Worm (Caenorhabditis elegans) whole organism, young adult: ENCODE results near the gene E02C12.10.

ENCODE experiments used
- B0336.3 ChIP-seq: fragments of 200-800 bp; sonication (Bioruptor generic); IDR thresholded peaks from 2 replicates; pipeline ENCODE4 v1.3.6; 2022; ENCODE audit warnings: missing genetic modification characterization, missing compliant biosample characterization
- F22D6.2 ChIP-seq: sonication (generic microtip); optimal IDR thresholded peaks from 2 replicates; lab custom pipeline; 2016; ENCODE audit warnings: mild to moderate bottlenecking, missing genetic modification characterization, missing compliant biosample characterization
- F33H1.4 ChIP-seq: fragments of 200-800 bp; sonication (Bioruptor generic); IDR thresholded peaks from 2 replicates; pipeline ENCODE4 v1.3.6; 2022; ENCODE audit warnings: missing genetic modification reagents, missing genetic modification characterization, missing compliant biosample characterization
- F49E8.2 ChIP-seq: sonication (generic microtip); optimal IDR thresholded peaks from 3 replicates; lab custom pipeline; 2017; ENCODE audit warnings: missing genetic modification characterization, mild to moderate bottlenecking, missing compliant biosample characterization, antibody characterized with exemption, moderate library complexity; ENCODE audit not compliant: insufficient read depth
- F52B5.7 ChIP-seq: sonication (generic microtip); optimal IDR thresholded peaks from 2 replicates; lab custom pipeline; 2016; ENCODE audit warnings: mild to moderate bottlenecking, missing genetic modification characterization, missing compliant biosample characterization
- F55B11.4 ChIP-seq: sonication (generic microtip); optimal IDR thresholded peaks from 2 replicates; lab custom pipeline; 2016; ENCODE audit warnings: missing compliant biosample characterization, missing genetic modification characterization, borderline replicate concordance; ENCODE audit not compliant: insufficient read depth
- T26A5.8 ChIP-seq: sonication (generic microtip); optimal IDR thresholded peaks from 2 replicates; lab custom pipeline; 2016; ENCODE audit warnings: missing genetic modification characterization, missing compliant biosample characterization
- Y79H2A.3 ChIP-seq: fragments of 200-800 bp; sonication (Bioruptor generic); conservative IDR thresholded peaks from 2 replicates; pipeline ENCODE4 v1.3.6; 2022; ENCODE audit warnings: missing genetic modification reagents, missing genetic modification characterization, missing compliant biosample characterization
- ZK185.1 ChIP-seq: sonication (generic microtip); optimal IDR thresholded peaks from 2 replicates; lab custom pipeline; 2016; ENCODE audit warnings: mild to moderate bottlenecking, missing genetic modification characterization, missing compliant biosample characterization; ENCODE audit not compliant: poor library complexity, severe bottlenecking
- aptf-2 ChIP-seq: fragments of 200-800 bp; sonication (Bioruptor generic); conservative IDR thresholded peaks from 2 replicates; pipeline ENCODE4 v1.3.6; 2022; ENCODE audit warnings: missing genetic modification reagents, missing genetic modification characterization, missing compliant biosample characterization
- attf-3 ChIP-seq: fragments of 200-800 bp; sonication (Bioruptor generic); conservative IDR thresholded peaks from 2 replicates; pipeline ENCODE4 v1.3.6; 2022; ENCODE audit warnings: missing genetic modification reagents, missing genetic modification characterization, missing compliant biosample characterization
- attf-5 ChIP-seq: fragments of 200-800 bp; sonication (Bioruptor generic); optimal IDR thresholded peaks from 2 replicates; lab custom pipeline; 2018; ENCODE audit warnings: mild to moderate bottlenecking, missing genetic modification characterization, missing compliant biosample characterization
- cebp-1 ChIP-seq, 2 experiments: fragments of 200-800 bp in 1 of 2; sonication (Bioruptor generic) in 1 of 2; sonication (generic microtip) in 1 of 2; IDR thresholded peaks in 1 of 2; optimal IDR thresholded peaks in 1 of 2; 2 replicates each; pipeline versions ENCODE4 v1.3.6 to Lab custom; 2017 to 2022; ENCODE audit warnings: missing compliant biosample characterization in 2 of 2, missing genetic modification characterization in 2 of 2, mild to moderate bottlenecking in 1 of 2, missing genetic modification reagents in 1 of 2, moderate library complexity in 1 of 2
- cebp-2 ChIP-seq: fragments of 200-800 bp; sonication (Bioruptor generic); IDR thresholded peaks from 2 replicates; pipeline ENCODE4 v1.3.6; 2022; ENCODE audit warnings: missing genetic modification characterization, missing compliant biosample characterization
- ceh-100 ChIP-seq: fragments of 200-800 bp; sonication (Bioruptor generic); IDR thresholded peaks from 2 replicates; pipeline ENCODE4 v1.3.6; 2022; ENCODE audit warnings: missing genetic modification reagents, missing genetic modification characterization, missing compliant biosample characterization
- ceh-79 ChIP-seq: sonication (generic microtip); optimal IDR thresholded peaks from 2 replicates; lab custom pipeline; 2017; ENCODE audit warnings: mild to moderate bottlenecking, missing genetic modification characterization, missing compliant biosample characterization
- egl-18 ChIP-seq: fragments of 200-800 bp; sonication (Bioruptor generic); IDR thresholded peaks from 2 replicates; pipeline ENCODE4 v1.3.6; 2022; ENCODE audit warnings: missing genetic modification reagents, missing genetic modification characterization, missing compliant biosample characterization
- ets-4 ChIP-seq: fragments of 200-800 bp; sonication (Bioruptor generic); optimal IDR thresholded peaks from 2 replicates; lab custom pipeline; 2018; ENCODE audit warnings: mild to moderate bottlenecking, missing genetic modification characterization, missing compliant biosample characterization
- fkh-3 ChIP-seq: sonication (generic microtip); optimal IDR thresholded peaks from 2 replicates; lab custom pipeline; 2016; ENCODE audit warnings: mild to moderate bottlenecking, missing genetic modification characterization, missing compliant biosample characterization
- gei-17 ChIP-seq: fragments of 200-800 bp; sonication (Bioruptor generic); optimal IDR thresholded peaks from 2 replicates; lab custom pipeline; 2018; ENCODE audit warnings: mild to moderate bottlenecking, missing genetic modification characterization, missing compliant biosample characterization
- hlh-12 ChIP-seq: sonication (generic microtip); optimal IDR thresholded peaks from 2 replicates; lab custom pipeline; 2016; ENCODE audit warnings: missing genetic modification characterization, missing compliant biosample characterization
- hlh-26 ChIP-seq: fragments of 200-800 bp; sonication (Bioruptor generic); conservative IDR thresholded peaks from 2 replicates; pipeline ENCODE4 v1.3.6; 2022; ENCODE audit warnings: missing genetic modification reagents, missing genetic modification characterization, missing compliant biosample characterization
- hmg-1.2 ChIP-seq: fragments of 200-800 bp; sonication (Bioruptor generic); IDR thresholded peaks from 2 replicates; pipeline ENCODE4 v1.3.6; 2022; ENCODE audit warnings: missing genetic modification reagents, missing genetic modification characterization, missing compliant biosample characterization
- hrde-1 ChIP-seq: sonication (generic microtip); optimal IDR thresholded peaks from 2 replicates; lab custom pipeline; 2016; ENCODE audit warnings: missing genetic modification characterization, mild to moderate bottlenecking, missing compliant biosample characterization, moderate library complexity, missing genotype, missing genetic modification reagents, borderline replicate concordance
- hsf-1 ChIP-seq: fragments of 200-800 bp; sonication (Bioruptor generic); IDR thresholded peaks from 2 replicates; pipeline ENCODE4 v1.3.6; 2022; ENCODE audit warnings: missing genetic modification reagents, missing genetic modification characterization, missing compliant biosample characterization
- let-526 ChIP-seq: fragments of 200-800 bp; sonication (Bioruptor generic); IDR thresholded peaks from 2 replicates; pipeline ENCODE4 v1.3.6; 2022; ENCODE audit warnings: missing genetic modification reagents, missing genetic modification characterization, missing compliant biosample characterization
- let-607 ChIP-seq, 2 experiments: fragments of 200-800 bp in 1 of 2; sonication (Bioruptor generic) in 1 of 2; sonication (generic microtip) in 1 of 2; optimal IDR thresholded peaks; 2 replicates each; lab custom pipeline; 2016 to 2018; ENCODE audit warnings: mild to moderate bottlenecking in 2 of 2, missing compliant biosample characterization in 2 of 2, missing genetic modification characterization in 2 of 2, moderate library complexity in 2 of 2, missing genotype in 1 of 2
- lin-40 ChIP-seq: sonication (generic microtip); optimal IDR thresholded peaks from 2 replicates; lab custom pipeline; 2016; ENCODE audit warnings: missing genetic modification characterization, mild to moderate bottlenecking, missing compliant biosample characterization, missing genotype, missing genetic modification reagents
- lsl-1 ChIP-seq: fragments of 200-800 bp; sonication (Bioruptor generic); optimal IDR thresholded peaks from 2 replicates; lab custom pipeline; 2018; ENCODE audit warnings: mild to moderate bottlenecking, missing genetic modification characterization, moderate library complexity, missing compliant biosample characterization
- lsy-27 ChIP-seq: sonication (generic microtip); optimal IDR thresholded peaks from 2 replicates; lab custom pipeline; 2017; ENCODE audit warnings: missing genetic modification characterization, mild to moderate bottlenecking, missing compliant biosample characterization, antibody characterized with exemption, missing genotype, borderline replicate concordance; ENCODE audit not compliant: insufficient read depth
- mel-28 ChIP-seq: sonication (generic microtip); optimal IDR thresholded peaks from 2 replicates; lab custom pipeline; 2016; ENCODE audit warnings: borderline replicate concordance, mild to moderate bottlenecking, missing genetic modification characterization, missing compliant biosample characterization
- mxl-1 ChIP-seq: sonication (generic microtip); optimal IDR thresholded peaks from 2 replicates; lab custom pipeline; 2016; ENCODE audit warnings: missing genetic modification characterization, missing compliant biosample characterization
- nhr-27 ChIP-seq: fragments of 200-800 bp; sonication (Bioruptor generic); optimal IDR thresholded peaks from 2 replicates; lab custom pipeline; 2018; ENCODE audit warnings: mild to moderate bottlenecking, missing genetic modification characterization, moderate library complexity, missing compliant biosample characterization
- pha-4 ChIP-seq: fragments of 150-350 bp; sonication (generic microtip); optimal IDR thresholded peaks from 2 replicates; lab custom pipeline; 2014; ENCODE audit warnings: missing biosample characterization, missing genetic modification reagents, missing genetic modification characterization
- sea-2 ChIP-seq: fragments of 200-800 bp; sonication (Bioruptor generic); IDR thresholded peaks from 2 replicates; pipeline ENCODE4 v1.3.6; 2022; ENCODE audit warnings: missing genetic modification characterization, missing compliant biosample characterization
- snpc-1.3 ChIP-seq: sonication (generic microtip); optimal IDR thresholded peaks from 2 replicates; lab custom pipeline; 2017; ENCODE audit warnings: missing genetic modification characterization, mild to moderate bottlenecking, missing compliant biosample characterization, antibody characterized with exemption, moderate library complexity, missing genotype, missing genetic modification reagents; ENCODE audit not compliant: insufficient read depth
- tlf-1 ChIP-seq: fragments of 200-800 bp; sonication (Bioruptor generic); optimal IDR thresholded peaks from 2 replicates; lab custom pipeline; 2018; ENCODE audit warnings: mild to moderate bottlenecking, missing genetic modification characterization, missing compliant biosample characterization
- unc-130 ChIP-seq: sonication (generic microtip); optimal IDR thresholded peaks from 2 replicates; lab custom pipeline; 2016; ENCODE audit warnings: missing genetic modification reagents, missing genetic modification characterization, missing compliant biosample characterization
- unc-62 ChIP-seq: fragments of 150-350 bp; optimal IDR thresholded peaks from 2 replicates; lab custom pipeline; 2014; ENCODE audit warnings: missing biosample characterization, missing genetic modification reagents, missing genetic modification characterization
- zim-3 ChIP-seq: sonication (generic microtip); optimal IDR thresholded peaks from 2 replicates; lab custom pipeline; 2017; ENCODE audit warnings: mild to moderate bottlenecking, missing genetic modification characterization, moderate library complexity, missing compliant biosample characterization
- ztf-18 ChIP-seq: sonication (generic microtip); optimal IDR thresholded peaks from 2 replicates; lab custom pipeline; 2016; ENCODE audit warnings: missing genotype, mild to moderate bottlenecking, missing genetic modification characterization, missing compliant biosample characterization
- ztf-22 ChIP-seq: fragments of 200-800 bp; sonication (Bioruptor generic); optimal IDR thresholded peaks from 2 replicates; lab custom pipeline; 2018; ENCODE audit warnings: mild to moderate bottlenecking, missing genetic modification characterization, moderate library complexity, missing compliant biosample characterization
- ztf-28 ChIP-seq: fragments of 200-800 bp; sonication (Bioruptor generic); IDR thresholded peaks from 2 replicates; pipeline ENCODE4 v1.3.6; 2022; ENCODE audit warnings: missing genetic modification reagents, missing genetic modification characterization, missing compliant biosample characterization
- ztf-6 ChIP-seq: fragments of 200-800 bp; sonication (Bioruptor generic); IDR thresholded peaks from 2 replicates; pipeline ENCODE4 v1.3.6; 2022; ENCODE audit warnings: missing genetic modification reagents, missing genetic modification characterization, missing compliant biosample characterization

E02C12.10 gene

DNA sequence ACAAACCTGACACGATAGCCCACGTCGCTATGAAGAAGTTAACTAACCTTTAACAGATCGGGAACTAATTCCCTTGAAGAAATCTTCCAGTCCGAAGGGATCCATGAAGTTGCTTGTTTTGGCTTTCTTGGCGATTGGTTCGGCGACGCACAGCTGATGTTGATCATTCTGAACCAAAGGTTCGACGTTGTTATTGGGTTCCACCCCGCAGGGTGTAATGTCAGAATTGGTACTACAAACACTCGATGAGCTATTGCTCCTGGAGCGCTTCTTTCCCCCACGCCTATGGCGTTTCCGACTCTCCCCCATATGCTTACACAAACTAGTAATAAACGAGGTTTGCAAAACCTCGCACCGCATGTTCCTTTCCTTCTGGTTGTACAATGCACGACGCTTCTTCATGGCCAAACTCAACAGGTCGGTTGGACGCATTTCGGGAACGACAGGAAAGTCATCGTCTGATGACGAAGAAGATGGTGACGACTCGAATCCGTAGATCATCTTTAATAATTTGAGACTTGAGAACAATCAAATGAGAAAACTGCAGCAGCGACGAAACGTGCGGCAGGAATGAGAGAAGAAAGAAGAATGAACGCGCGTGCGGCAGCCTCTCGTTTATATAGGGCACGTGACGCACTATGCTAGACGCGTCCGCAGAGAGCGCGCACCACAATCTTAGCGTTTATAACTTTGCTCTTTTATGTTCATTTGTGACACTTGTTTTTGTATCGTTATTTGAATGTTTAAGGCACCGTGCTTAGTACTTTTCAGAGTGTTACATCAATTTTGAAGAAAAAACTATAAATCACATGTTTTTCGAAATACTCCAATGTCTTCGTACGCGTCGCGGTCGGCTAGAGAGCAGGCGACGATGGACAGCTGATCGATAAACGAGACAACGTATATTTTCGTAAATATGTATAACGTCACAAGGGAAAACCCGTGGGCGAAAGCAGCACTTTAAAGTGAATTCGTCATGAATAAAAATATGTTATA lies 34.3 kb downstream of the E02C12.10 start, which contains the start of gene tos-1:
TSS of gene tos-1 (minus strand) at position 575 of the 996 bp plus-strand sequence.
- TF ChIP-seq egl-18 (GFP tag; lab: Robert Waterston, UW): peak; percentile 90
- peak; percentile 81 for TF ChIP-seq F52B5.7
- TF ChIP-seq unc-62 (GFP tag; lab: Kevin White, UChicago): peak; percentile 59
- TF ChIP-seq lsy-27 (tag; lab: Kevin White, UChicago): no peak
- no peak for TF ChIP-seq hlh-12 (tag; lab: Kevin White, UChicago)
- no peak for TF ChIP-seq F55B11.4
- peak; percentile 89 to 90 for TF ChIP-seq let-607 (tag; optimal IDR thresholded peaks at IDR 0.05; lab: Kevin White, UChicago)
- peak; percentile 27 for TF ChIP-seq F49E8.2
- TF ChIP-seq lsl-1 (GFP tag; lab: Kevin White, UChicago): peak; percentile 52
- peak; percentile 99 for TF ChIP-seq lin-40 (tag; lab: Kevin White, UChicago)
- peak; percentile 87 for TF ChIP-seq attf-3 (GFP tag; lab: Robert Waterston, UW)
- peak; percentile 78 for TF ChIP-seq mel-28 (tag; lab: Kevin White, UChicago)
- TF ChIP-seq hmg-1.2 (GFP tag; lab: Robert Waterston, UW): peak; percentile 82
- TF ChIP-seq T26A5.8 (tag; lab: Kevin White, UChicago): no peak
- no peak for TF ChIP-seq snpc-1.3 (tag; lab: Kevin White, UChicago)
- TF ChIP-seq ztf-18 (tag; lab: Kevin White, UChicago): peak; percentile 84
- TF ChIP-seq attf-5 (GFP tag; lab: Kevin White, UChicago): peak; percentile 95
- no peak for TF ChIP-seq hrde-1
- peak; percentile 83 for TF ChIP-seq pha-4 (tag; lab: Kevin White, UChicago)
- TF ChIP-seq ztf-28 (GFP tag; lab: Robert Waterston, UW): 0 out of 2 replicates have a peak, but pooled peaks have one; percentile 60
- TF ChIP-seq fkh-3 (tag; lab: Kevin White, UChicago): no peak
- TF ChIP-seq gei-17 (GFP tag; lab: Kevin White, UChicago): peak; percentile 89
- peak; percentile 96 for TF ChIP-seq tlf-1 (GFP tag; lab: Kevin White, UChicago)
- peak; percentile 21 for TF ChIP-seq unc-130 (GFP tag; lab: Kevin White, UChicago)
- TF ChIP-seq sea-2: peak; percentile 67; the same call in 1 of the 2 replicates
- TF ChIP-seq ztf-6 (GFP tag; lab: Robert Waterston, UW): peak; percentile 91
- TF ChIP-seq F33H1.4 (GFP tag; lab: Robert Waterston, UW): peak; percentile 62
- TF ChIP-seq cebp-1 (GFP tag; IDR thresholded peaks at IDR 0.05; lab: Robert Waterston, UW): peak; percentile 91
- peak; percentile 98 for TF ChIP-seq cebp-1 (tag; optimal IDR thresholded peaks at IDR 0.05; lab: Kevin White, UChicago)
- TF ChIP-seq zim-3 (tag; lab: Kevin White, UChicago): peak; percentile 85
- TF ChIP-seq ztf-22 (GFP tag; lab: Kevin White, UChicago): peak; percentile 93
- TF ChIP-seq nhr-27: peak; percentile 82
- TF ChIP-seq aptf-2 (GFP tag; lab: Robert Waterston, UW): 0 out of 2 replicates have a peak, but pooled peaks have one; percentile 42
- peak; percentile 87 for TF ChIP-seq F22D6.2 (tag; lab: Kevin White, UChicago)
- TF ChIP-seq let-526 (GFP tag; lab: Robert Waterston, UW): peak; percentile 91
- peak; percentile 91 for TF ChIP-seq B0336.3 (GFP tag; lab: Robert Waterston, UW)
- peak; percentile 89 for TF ChIP-seq ZK185.1 (tag; lab: Kevin White, UChicago)
- TF ChIP-seq ceh-79 (tag; lab: Kevin White, UChicago): peak; percentile 53
- TF ChIP-seq hlh-26 (GFP tag; lab: Robert Waterston, UW): no peak
- TF ChIP-seq Y79H2A.3 (GFP tag; lab: Robert Waterston, UW): peak; percentile 74; the same call in 1 of the 2 replicates
- no peak; the same call in 1 of the 2 replicates for TF ChIP-seq cebp-2 (GFP tag; lab: Robert Waterston, UW)
- peak; percentile 73 for TF ChIP-seq hsf-1 (GFP tag; lab: Robert Waterston, UW)
- TF ChIP-seq ceh-100 (GFP tag; lab: Robert Waterston, UW): peak; percentile 66
- TF ChIP-seq mxl-1 (tag; lab: Kevin White, UChicago): no peak
- TF ChIP-seq ets-4: peak; percentile 29
